Fruit fly (Drosophila melanogaster): ENCODE measurements around the gene ema.

Gene ema

dm6 chr3R:16431707-16432106 lies 9.8 kb downstream of the ema start:
- no peak for TF ChIP-seq dl (GFP tag; optimal IDR thresholded peaks at IDR 0.05; ENCODE audit: insufficient read depth in 1 of 2, partially characterized antibody in 2 of 2)
- TF ChIP-seq lola (GFP tag; optimal IDR thresholded peaks at IDR 0.05): no peak
- no peak for TF ChIP-seq Hr78 (GFP tag; optimal IDR thresholded peaks at IDR 0.05)
- TF ChIP-seq N (GFP tag; optimal IDR thresholded peaks at IDR 0.05): peak; percentile 60
- no peak for TF ChIP-seq sv (GFP tag; optimal IDR thresholded peaks at IDR 0.05)
- TF ChIP-seq Hnf4 (GFP tag; optimal IDR thresholded peaks at IDR 0.05): peak; percentile 66
- TF ChIP-seq sage (GFP tag; optimal IDR thresholded peaks at IDR 0.05): no peak
- no peak for TF ChIP-seq woc (GFP tag; optimal IDR thresholded peaks at IDR 0.05)
- no peak for TF ChIP-seq Abd-B (GFP tag; optimal IDR thresholded peaks at IDR 0.05)
- TF ChIP-seq pan (optimal IDR thresholded peaks at IDR 0.05): no peak
- no peak for TF ChIP-seq GATAd (GFP tag; optimal IDR thresholded peaks at IDR 0.05)
- no peak for TF ChIP-seq jim (GFP tag; optimal IDR thresholded peaks at IDR 0.05)
- no peak for TF ChIP-seq brk (GFP tag; optimal IDR thresholded peaks at IDR 0.05)
- no peak for TF ChIP-seq dmrt93B (GFP tag; optimal IDR thresholded peaks at IDR 0.05)
- no peak for TF ChIP-seq Mio (GFP tag; optimal IDR thresholded peaks at IDR 0.05)
- no peak for TF ChIP-seq Dfd (GFP tag; optimal IDR thresholded peaks at IDR 0.05)
- no peak for TF ChIP-seq psq (GFP tag; optimal IDR thresholded peaks at IDR 0.05)
- TF ChIP-seq rgr (GFP tag; optimal IDR thresholded peaks at IDR 0.05): peak; percentile 27
- no peak for TF ChIP-seq Vsx2 (GFP tag; optimal IDR thresholded peaks at IDR 0.05; ENCODE audit: partially characterized antibody)
- TF ChIP-seq dsf (GFP tag; optimal IDR thresholded peaks at IDR 0.05; ENCODE audit: borderline replicate concordance): no peak
- no peak for TF ChIP-seq CG9705 (GFP tag; optimal IDR thresholded peaks at IDR 0.05)
- no peak for TF ChIP-seq Rel (GFP tag; optimal IDR thresholded peaks at IDR 0.05)
- peak; percentile 6 for TF ChIP-seq Rel (tag; optimal IDR thresholded peaks at IDR 0.05)
- TF ChIP-seq foxo (GFP tag; optimal IDR thresholded peaks at IDR 0.05): peak in 1 of 2 experiments; percentile 20
- no peak for TF ChIP-seq usp (GFP tag; optimal IDR thresholded peaks at IDR 0.05)
- TF ChIP-seq Dif (GFP tag; optimal IDR thresholded peaks at IDR 0.05; ENCODE audit: partially characterized antibody): no peak
- TF ChIP-seq Sp1 (GFP tag; optimal IDR thresholded peaks at IDR 0.05): peak; percentile 1
- TF ChIP-seq HLH106 (tag; optimal IDR thresholded peaks at IDR 0.05): peak; percentile 13
- peak; percentile 85 for TF ChIP-seq Myc (optimal IDR thresholded peaks at IDR 0.05)
- no peak for TF ChIP-seq OdsH (GFP tag; optimal IDR thresholded peaks at IDR 0.05)
- no peak for TF ChIP-seq Jra (GFP tag; optimal IDR thresholded peaks at IDR 0.05)
- TF ChIP-seq ey (GFP tag; optimal IDR thresholded peaks at IDR 0.05): no peak
- TF ChIP-seq CG32264 (GFP tag; optimal IDR thresholded peaks at IDR 0.05): no peak
- TF ChIP-seq Hr83 (GFP tag; optimal IDR thresholded peaks at IDR 0.05; ENCODE audit: poor library complexity, severe bottlenecking): peak; percentile 19
- no peak for TF ChIP-seq fru (GFP tag; optimal IDR thresholded peaks at IDR 0.05)
- no peak for TF ChIP-seq tai (GFP tag; optimal IDR thresholded peaks at IDR 0.05)
- TF ChIP-seq br (GFP tag; optimal IDR thresholded peaks at IDR 0.05): peak; percentile 25
- no peak for TF ChIP-seq h (GFP tag; optimal IDR thresholded peaks at IDR 0.05)
- no peak for TF ChIP-seq CrebA (GFP tag; optimal IDR thresholded peaks at IDR 0.05; ENCODE audit: borderline replicate concordance)

- TF ChIP-seq woc (GFP tag; optimal IDR thresholded peaks at IDR 0.05) (no peak), brk (GFP tag; optimal IDR thresholded peaks at IDR 0.05) (no peak), Jra (GFP tag; optimal IDR thresholded peaks at IDR 0.05) (no peak), br (GFP tag; optimal IDR thresholded peaks at IDR 0.05) (no peak), fru (GFP tag; optimal IDR thresholded peaks at IDR 0.05) (no peak), HLH106 (tag; optimal IDR thresholded peaks at IDR 0.05) (no peak), Mio (GFP tag; optimal IDR thresholded peaks at IDR 0.05) (no peak), CG9705 (GFP tag; optimal IDR thresholded peaks at IDR 0.05) (no peak), usp (GFP tag; optimal IDR thresholded peaks at IDR 0.05) (no peak), Dfd (GFP tag; optimal IDR thresholded peaks at IDR 0.05) (no peak), GATAd (GFP tag; optimal IDR thresholded peaks at IDR 0.05) (no peak), Rel (GFP tag; optimal IDR thresholded peaks at IDR 0.05) (no peak), Rel (tag; optimal IDR thresholded peaks at IDR 0.05) (no peak), dmrt93B (GFP tag; optimal IDR thresholded peaks at IDR 0.05) (no peak), OdsH (GFP tag; optimal IDR thresholded peaks at IDR 0.05) (no peak), lola (GFP tag; optimal IDR thresholded peaks at IDR 0.05) (no peak), Hr83 (GFP tag; optimal IDR thresholded peaks at IDR 0.05; ENCODE audit: poor library complexity, severe bottlenecking) (no peak), jim (GFP tag; optimal IDR thresholded peaks at IDR 0.05) (no peak)
Measured at dm6 chr3R:16430381-16430780, 11.1 kb downstream of the ema start, which contains the start of gene CG31279. Gene CG31279 (plus strand): TSS chr3R:16430681.

Data from whole organism, wandering third instar larva.